Worm (Caenorhabditis elegans): ENCODE measurements around the gene T04C12.1.

T04C12.1 gene

ce11 chrV:11059180-11059579 lies at the start of gene T04C12.1:
T04C12.1 (minus strand) TSS chrV:11059269.
- TF ChIP-seq him-1 (tag; optimal IDR thresholded peaks at IDR 0.05) (no peak), dao-5 (tag; optimal IDR thresholded peaks at IDR 0.05) (no peak), W03F9.2 (tag; optimal IDR thresholded peaks at IDR 0.05) (no peak)

ce11 chrV:11104408-11104807 lies 45.3 kb upstream of the T04C12.1 start:
- TF ChIP-seq W03F9.2 (tag; optimal IDR thresholded peaks at IDR 0.05) (no peak), him-1 (tag; optimal IDR thresholded peaks at IDR 0.05) (no peak), dao-5 (tag; optimal IDR thresholded peaks at IDR 0.05) (no peak)

ce11 chrV:11098599-11098998 lies 39.5 kb upstream of the T04C12.1 start, which contains the start of gene cdkl-1:
cdkl-1 (plus strand) TSS chrV:11098899.
- no peak for TF ChIP-seq W03F9.2 (tag; optimal IDR thresholded peaks at IDR 0.05)
- TF ChIP-seq dao-5 (tag; optimal IDR thresholded peaks at IDR 0.05) = no peak
- TF ChIP-seq him-1 (tag; optimal IDR thresholded peaks at IDR 0.05) = no peak

ce11 chrV:11095873-11096272 lies 36.8 kb upstream of the T04C12.1 start, which contains the start of gene Y42A5A.3:
Y42A5A.3 (minus strand) TSS chrV:11095973.
- no peak for TF ChIP-seq W03F9.2 (tag; optimal IDR thresholded peaks at IDR 0.05)
- no peak for TF ChIP-seq him-1 (tag; optimal IDR thresholded peaks at IDR 0.05)
- TF ChIP-seq dao-5 (tag; optimal IDR thresholded peaks at IDR 0.05) = no peak

- TF ChIP-seq W03F9.2 (tag; optimal IDR thresholded peaks at IDR 0.05) (no peak), him-1 (tag; optimal IDR thresholded peaks at IDR 0.05) (no peak)
Observed at ce11 chrV:11094698-11095097, 35.6 kb upstream of the T04C12.1 start.

- TF ChIP-seq dao-5 (tag; optimal IDR thresholded peaks at IDR 0.05) = no peak
- no peak for TF ChIP-seq W03F9.2 (tag; optimal IDR thresholded peaks at IDR 0.05)
- no peak for TF ChIP-seq him-1 (tag; optimal IDR thresholded peaks at IDR 0.05)
Observed at ce11 chrV:11093163-11094091, 34.4 kb upstream of the T04C12.1 start, which contains the start of gene lact-8. lact-8 (minus strand) TSS chrV:11093607.

ce11 chrV:11087519-11087998 lies 28.5 kb upstream of the T04C12.1 start, which contains the start of gene Y42A5A.1:
Y42A5A.1 (plus strand) TSS chrV:11087948.
- no peak for TF ChIP-seq dao-5 (tag; optimal IDR thresholded peaks at IDR 0.05)

- TF ChIP-seq dao-5 (tag; optimal IDR thresholded peaks at IDR 0.05) (no peak), him-1 (tag; optimal IDR thresholded peaks at IDR 0.05) (no peak), W03F9.2 (tag; optimal IDR thresholded peaks at IDR 0.05) (no peak)
Observed at ce11 chrV:11087119-11087518, 28.1 kb upstream of the T04C12.1 start.

ce11 chrV:11083691-11084090 lies 24.6 kb upstream of the T04C12.1 start:
- TF ChIP-seq him-1 (tag; optimal IDR thresholded peaks at IDR 0.05) = no peak

- TF ChIP-seq W03F9.2 (tag; optimal IDR thresholded peaks at IDR 0.05) (no peak), him-1 (tag; optimal IDR thresholded peaks at IDR 0.05) (no peak), dao-5 (tag; optimal IDR thresholded peaks at IDR 0.05) (no peak)
Observed at ce11 chrV:11082964-11083363, 23.9 kb upstream of the T04C12.1 start.

- TF ChIP-seq him-1 (tag; optimal IDR thresholded peaks at IDR 0.05) (no peak), W03F9.2 (tag; optimal IDR thresholded peaks at IDR 0.05) (no peak), dao-5 (tag; optimal IDR thresholded peaks at IDR 0.05) (no peak)
Observed at ce11 chrV:11082475-11082874, 23.4 kb upstream of the T04C12.1 start.

- TF ChIP-seq him-1 (tag; optimal IDR thresholded peaks at IDR 0.05) (no peak), dao-5 (tag; optimal IDR thresholded peaks at IDR 0.05) (no peak), W03F9.2 (tag; optimal IDR thresholded peaks at IDR 0.05) (no peak)
Observed at ce11 chrV:11080345-11081102, 21.5 kb upstream of the T04C12.1 start, which contains the start of gene act-1. act-1 (plus strand) TSS chrV:11081052.

ce11 chrV:11078874-11079273 lies 19.8 kb upstream of the T04C12.1 start:
- TF ChIP-seq him-1 (tag; optimal IDR thresholded peaks at IDR 0.05) (no peak), dao-5 (tag; optimal IDR thresholded peaks at IDR 0.05) (no peak), W03F9.2 (tag; optimal IDR thresholded peaks at IDR 0.05) (no peak)
